Fruit fly (Drosophila melanogaster): ENCODE data around the gene CG14969.

dm6 chr3L:3301171-3301738 is 33.5 kb downstream of the CG14969 start:
- no peak for TF ChIP-seq psq (optimal IDR thresholded peaks at IDR 0.05)
- TF ChIP-seq CG8478 (optimal IDR thresholded peaks at IDR 0.05), result no peak
- TF ChIP-seq EcR (GFP tag; optimal IDR thresholded peaks at IDR 0.05), result no peak
- no peak for TF ChIP-seq usp (GFP tag; optimal IDR thresholded peaks at IDR 0.05)
